Fruit fly (Drosophila melanogaster) whole organism, embryonic: ENCODE measurements around the gene rgn.

Experiments
- BtbVII ChIP-seq: fragments of 200-800 bp; sonication (Bioruptor generic); optimal IDR thresholded peaks from 3 replicates; lab custom pipeline; 2017; ENCODE audit warnings: missing biosample characterization, mild to moderate bottlenecking, missing genetic modification characterization
- CG10147 ChIP-seq: fragments of 200-800 bp; sonication (Bioruptor generic); optimal IDR thresholded peaks from 2 replicates; lab custom pipeline; 2019; ENCODE audit warnings: missing biosample characterization, mild to moderate bottlenecking, missing genetic modification characterization, moderate library complexity
- CG10543 ChIP-seq: fragments of 200-800 bp; sonication (Bioruptor generic); optimal IDR thresholded peaks from 3 replicates; lab custom pipeline; 2017; ENCODE audit warnings: missing biosample characterization, mild to moderate bottlenecking, missing genetic modification characterization, moderate library complexity
- CG10654 ChIP-seq: fragments of 200-800 bp; sonication (Bioruptor generic); optimal IDR thresholded peaks from 2 replicates; lab custom pipeline; 2016; ENCODE audit warnings: missing biosample characterization, missing genetic modification characterization
- CG13424 ChIP-seq: fragments of 200-800 bp; sonication (Bioruptor generic); optimal IDR thresholded peaks from 2 replicates; lab custom pipeline; 2019; ENCODE audit warnings: missing biosample characterization, mild to moderate bottlenecking, missing genetic modification characterization, moderate library complexity
- CG15011 ChIP-seq: fragments of 200-800 bp; sonication (Bioruptor generic); optimal IDR thresholded peaks from 3 replicates; lab custom pipeline; 2018; ENCODE audit warnings: missing biosample characterization, mild to moderate bottlenecking, missing genetic modification characterization
- CG17802 ChIP-seq: fragments of 200-800 bp; sonication (Bioruptor generic); optimal IDR thresholded peaks from 2 replicates; lab custom pipeline; 2018; ENCODE audit warnings: missing biosample characterization, mild to moderate bottlenecking, missing genetic modification characterization, moderate library complexity
- CG18619 ChIP-seq: fragments of 200-800 bp; sonication (Bioruptor generic); optimal IDR thresholded peaks from 3 replicates; lab custom pipeline; 2017; ENCODE audit warnings: missing biosample characterization, mild to moderate bottlenecking, missing genetic modification characterization
- CG18764 ChIP-seq: fragments of 200-800 bp; sonication (Bioruptor generic); optimal IDR thresholded peaks from 3 replicates; lab custom pipeline; 2016; ENCODE audit warnings: missing biosample characterization, missing genetic modification characterization
- CG33213 ChIP-seq: fragments of 200-800 bp; sonication (Bioruptor generic); optimal IDR thresholded peaks from 3 replicates; lab custom pipeline; 2016; ENCODE audit warnings: missing biosample characterization, missing genetic modification characterization
- CG33557 ChIP-seq: fragments of 200-800 bp; sonication (Bioruptor generic); optimal IDR thresholded peaks from 2 replicates; lab custom pipeline; 2019; ENCODE audit warnings: missing biosample characterization, mild to moderate bottlenecking, missing genetic modification characterization, moderate library complexity
- CG34376 ChIP-seq: fragments of 200-800 bp; sonication (Bioruptor generic); optimal IDR thresholded peaks from 2 replicates; lab custom pipeline; 2018; ENCODE audit warnings: missing biosample characterization, mild to moderate bottlenecking, missing genetic modification characterization
- CG5180 ChIP-seq: fragments of 200-800 bp; sonication (Bioruptor generic); optimal IDR thresholded peaks from 3 replicates; lab custom pipeline; 2017; ENCODE audit warnings: missing biosample characterization, missing genetic modification characterization, mild to moderate bottlenecking, moderate library complexity, missing genetic modification reagents
- CG7372 ChIP-seq: fragments of 200-800 bp; sonication (Bioruptor generic); IDR thresholded peaks from 2 replicates; pipeline ENCODE4 v1.3.6; 2022; ENCODE audit warnings: missing biosample characterization, missing genetic modification characterization
- CG8478 ChIP-seq: fragments of >200 bp; optimal IDR thresholded peaks from 2 replicates; lab custom pipeline; 2018
- CG9817 ChIP-seq: fragments of 200-800 bp; sonication (Bioruptor generic); optimal IDR thresholded peaks from 2 replicates; lab custom pipeline; 2018; ENCODE audit warnings: missing biosample characterization, mild to moderate bottlenecking, missing genetic modification characterization, moderate library complexity
- Dll ChIP-seq: fragments of 200-800 bp; sonication (Bioruptor generic); IDR thresholded peaks from 4 replicates; pipeline ENCODE4 v1.3.6; 2022; ENCODE audit warnings: missing biosample characterization, missing genetic modification characterization; ENCODE audit not compliant: partially characterized antibody
- Dp ChIP-seq: fragments of 200-800 bp; sonication (Bioruptor generic); optimal IDR thresholded peaks from 2 replicates; lab custom pipeline; 2018; ENCODE audit warnings: missing biosample characterization, mild to moderate bottlenecking, missing genetic modification characterization, moderate library complexity
- Drgx ChIP-seq: fragments of 200-800 bp; sonication (Bioruptor generic); IDR thresholded peaks from 2 replicates; pipeline ENCODE4 v1.3.6; 2022; ENCODE audit warnings: missing biosample characterization, missing genetic modification characterization
- Elba2 ChIP-seq: fragments of 200-800 bp; sonication (Bioruptor generic); optimal IDR thresholded peaks from 3 replicates; lab custom pipeline; 2016; ENCODE audit warnings: missing biosample characterization, missing genetic modification characterization
- GATAe ChIP-seq: fragments of 200-800 bp; sonication (Bioruptor generic); conservative IDR thresholded peaks from 2 replicates; pipeline ENCODE4 v1.3.6; 2022; ENCODE audit warnings: missing biosample characterization, missing genetic modification characterization
- Gsc ChIP-seq: fragments of 200-800 bp; sonication (Bioruptor generic); IDR thresholded peaks from 2 replicates; pipeline ENCODE4 v1.3.6; 2022; ENCODE audit warnings: missing biosample characterization, missing genetic modification characterization
- Hr39 ChIP-seq: fragments of >200 bp; optimal IDR thresholded peaks from 2 replicates; lab custom pipeline; 2017
- Rfx ChIP-seq: fragments of 200-800 bp; sonication (Bioruptor generic); IDR thresholded peaks from 2 replicates; pipeline ENCODE4 v1.3.6; 2022; ENCODE audit warnings: missing biosample characterization, missing genetic modification characterization
- Scr ChIP-seq: fragments of 200-800 bp; sonication (Bioruptor generic); IDR thresholded peaks from 2 replicates; pipeline ENCODE4 v1.3.6; 2022; ENCODE audit warnings: missing biosample characterization, missing genetic modification characterization; ENCODE audit not compliant: partially characterized antibody
- Sox102F ChIP-seq: fragments of 200-800 bp; sonication (Bioruptor generic); optimal IDR thresholded peaks from 2 replicates; lab custom pipeline; 2018; ENCODE audit warnings: missing biosample characterization, mild to moderate bottlenecking, missing genetic modification characterization, moderate library complexity
- Tbp ChIP-seq: fragments of >200 bp; optimal IDR thresholded peaks from 2 replicates; lab custom pipeline; 2018; ENCODE audit warnings: missing biosample characterization, missing genetic modification characterization
- amos ChIP-seq: fragments of 200-800 bp; sonication (Bioruptor generic); IDR thresholded peaks from 2 replicates; pipeline ENCODE4 v1.3.6; 2022; ENCODE audit warnings: missing biosample characterization, missing genetic modification characterization; ENCODE audit not compliant: partially characterized antibody
- aop ChIP-seq: fragments of 200-800 bp; sonication (Bioruptor generic); IDR thresholded peaks from 2 replicates; pipeline ENCODE4 v1.3.6; 2022; ENCODE audit warnings: missing biosample characterization, missing genetic modification characterization
- cato ChIP-seq: fragments of 200-800 bp; sonication (Bioruptor generic); optimal IDR thresholded peaks from 2 replicates; lab custom pipeline; 2016; ENCODE audit warnings: missing biosample characterization, missing genetic modification characterization, borderline replicate concordance
- chm ChIP-seq: fragments of 200-800 bp; sonication (Bioruptor generic); IDR thresholded peaks from 2 replicates; pipeline ENCODE4 v1.3.6; 2022; ENCODE audit warnings: missing biosample characterization, missing genetic modification characterization
- dpn ChIP-seq, 2 experiments: fragments of 200-800 bp; sonication (Bioruptor generic); optimal IDR thresholded peaks; 3 replicates each; lab custom pipeline; 2016; ENCODE audit warnings: missing biosample characterization in 2 of 2, missing genetic modification characterization in 2 of 2
- esg ChIP-seq: fragments of 200-800 bp; sonication (Bioruptor generic); conservative IDR thresholded peaks from 2 replicates; pipeline ENCODE4 v1.3.6; 2022; ENCODE audit warnings: missing biosample characterization, missing genetic modification characterization
- fd96Cb ChIP-seq: fragments of 200-800 bp; sonication (Bioruptor generic); optimal IDR thresholded peaks from 2 replicates; lab custom pipeline; 2018; ENCODE audit warnings: missing biosample characterization, mild to moderate bottlenecking, missing genetic modification characterization, moderate library complexity
- gce ChIP-seq: fragments of 200-800 bp; sonication (Bioruptor generic); IDR thresholded peaks from 3 replicates; pipeline ENCODE4 v1.3.6; 2022; ENCODE audit warnings: missing biosample characterization, missing genetic modification characterization
- grau ChIP-seq: fragments of 200-800 bp; optimal IDR thresholded peaks from 3 replicates; lab custom pipeline; 2019; ENCODE audit warnings: missing biosample characterization, mild to moderate bottlenecking, missing genetic modification characterization, moderate library complexity
- gsb-n ChIP-seq: fragments of 200-800 bp; sonication (Bioruptor generic); optimal IDR thresholded peaks from 3 replicates; lab custom pipeline; 2018; ENCODE audit warnings: missing biosample characterization, mild to moderate bottlenecking, missing genetic modification characterization
- mam ChIP-seq: fragments of 200-800 bp; sonication (Bioruptor generic); optimal IDR thresholded peaks from 3 replicates; lab custom pipeline; 2016; ENCODE audit warnings: missing biosample characterization, missing genetic modification characterization
- pan ChIP-seq, 4 experiments: fragments of >200 bp in 3 of 4; fragments of 200-800 bp in 1 of 4; sonication (Bioruptor generic) in 1 of 4; optimal IDR thresholded peaks in 3 of 4; IDR thresholded peaks in 1 of 4; 2 replicates each; pipeline versions ENCODE4 v1.3.6 to Lab custom; 2017 to 2022; ENCODE audit warnings: missing biosample characterization in 2 of 4, missing genetic modification characterization in 2 of 4, mixed read lengths in 1 of 4
- peb ChIP-seq: fragments of 200-800 bp; sonication (Bioruptor generic); IDR thresholded peaks from 2 replicates; pipeline ENCODE4 v1.3.6; 2022; ENCODE audit warnings: missing biosample characterization, missing genetic modification characterization
- rib ChIP-seq: fragments of 200-800 bp; sonication (Bioruptor generic); IDR thresholded peaks from 2 replicates; pipeline ENCODE4 v1.3.6; 2022; ENCODE audit warnings: missing biosample characterization, missing genetic modification characterization
- sd ChIP-seq: fragments of 200-800 bp; sonication (Bioruptor generic); optimal IDR thresholded peaks from 3 replicates; lab custom pipeline; 2018; ENCODE audit warnings: missing biosample characterization, mild to moderate bottlenecking, missing genetic modification characterization, moderate library complexity
- sr ChIP-seq: fragments of 200-800 bp; sonication (Bioruptor generic); IDR thresholded peaks from 3 replicates; pipeline ENCODE4 v1.3.6; 2022; ENCODE audit warnings: missing biosample characterization, missing genetic modification characterization
- unc-4 ChIP-seq: fragments of 200-800 bp; sonication (Bioruptor generic); IDR thresholded peaks from 2 replicates; pipeline ENCODE4 v1.3.6; 2022; ENCODE audit warnings: missing biosample characterization, missing genetic modification characterization; ENCODE audit not compliant: partially characterized antibody
- unpg ChIP-seq: fragments of 200-800 bp; sonication (Bioruptor generic); optimal IDR thresholded peaks from 3 replicates; lab custom pipeline; 2018; ENCODE audit warnings: missing biosample characterization, mild to moderate bottlenecking, missing genetic modification characterization, moderate library complexity
- vfl ChIP-seq: fragments of 200-800 bp; sonication (Bioruptor generic); optimal IDR thresholded peaks from 2 replicates; lab custom pipeline; 2016; ENCODE audit warnings: missing biosample characterization, missing genetic modification characterization
- wek ChIP-seq: fragments of 200-800 bp; sonication (Bioruptor generic); optimal IDR thresholded peaks from 3 replicates; lab custom pipeline; 2018; ENCODE audit warnings: missing biosample characterization, mild to moderate bottlenecking, missing genetic modification characterization, moderate library complexity
- zen2 ChIP-seq: fragments of 200-800 bp; sonication (Bioruptor generic); IDR thresholded peaks from 3 replicates; pipeline ENCODE4 v1.3.6; 2022; ENCODE audit warnings: missing biosample characterization, missing genetic modification characterization; ENCODE audit not compliant: partially characterized antibody
- zfh1 ChIP-seq: fragments of 200-800 bp; sonication (Bioruptor generic); IDR thresholded peaks from 3 replicates; pipeline ENCODE4 v1.3.6; 2022; ENCODE audit warnings: missing biosample characterization, missing genetic modification characterization

The rgn gene

dm6 chr3L:21417884-21418536 lies 35.7 kb downstream of the rgn start (continued):
- TF ChIP-seq CG10147, result peak; percentile 74
- no peak for TF ChIP-seq pan (optimal IDR thresholded peaks at IDR 0.05; lab: Kevin White, UChicago)
- peak in 1 of 2 experiments; percentile 66 for TF ChIP-seq pan (GFP tag; optimal IDR thresholded peaks at IDR 0.05 in 1 of 2, IDR thresholded peaks at IDR 0.05 in 1 of 2)
- TF ChIP-seq aop, result no peak
- TF ChIP-seq unc-4 (GFP tag; lab: Robert Waterston, UW), result no peak
- peak; percentile 57 for TF ChIP-seq BtbVII (GFP tag; lab: Kevin White, UChicago)
- peak; percentile 61 for TF ChIP-seq CG18619
- peak; percentile 75 for TF ChIP-seq Sox102F (GFP tag; lab: Kevin White, UChicago)
- TF ChIP-seq zen2, result no peak
- TF ChIP-seq chm (GFP tag; lab: Robert Waterston, UW), result no peak
- TF ChIP-seq Gsc (GFP tag; lab: Robert Waterston, UW), result no peak
- no peak for TF ChIP-seq wek (GFP tag; lab: Kevin White, UChicago)
- no peak for TF ChIP-seq CG34376 (GFP tag; lab: Kevin White, UChicago)
- no peak for TF ChIP-seq rib (GFP tag; lab: Robert Waterston, UW)
- TF ChIP-seq Tbp (GFP tag; lab: Kevin White, UChicago), result no peak
- peak; percentile 67 for TF ChIP-seq CG13424
- no peak for TF ChIP-seq peb (GFP tag; lab: Robert Waterston, UW)
- TF ChIP-seq Drgx (GFP tag; lab: Robert Waterston, UW), result peak; percentile 46; the same call in 1 of the 2 replicates
- no peak for TF ChIP-seq Elba2 (GFP tag; lab: Kevin White, UChicago)
- no peak for TF ChIP-seq grau (tag; lab: Kevin White, UChicago)
- 0 out of 2 replicates have a peak, but pooled peaks have one; percentile 21 for TF ChIP-seq CG7372 (GFP tag; lab: Robert Waterston, UW)
- TF ChIP-seq sr (GFP tag; lab: Robert Waterston, UW), result no peak
- TF ChIP-seq CG10654 (GFP tag; lab: Kevin White, UChicago), result peak; percentile 23
- peak; percentile 4 for TF ChIP-seq mam (GFP tag; lab: Kevin White, UChicago)
- no peak for TF ChIP-seq Hr39 (lab: Kevin White, UChicago)
- no peak for TF ChIP-seq CG33213 (GFP tag; lab: Kevin White, UChicago)
- TF ChIP-seq CG15011 (GFP tag; lab: Kevin White, UChicago), result peak; percentile 45
- peak; percentile 63 for TF ChIP-seq CG10543 (GFP tag; lab: Kevin White, UChicago)
- TF ChIP-seq Rfx, result peak; percentile 48; the same call in 1 of the 2 replicates
- no peak for TF ChIP-seq CG17802
- no peak for TF ChIP-seq unpg (GFP tag; lab: Kevin White, UChicago)
- no peak for TF ChIP-seq Scr (GFP tag; lab: Robert Waterston, UW)
- TF ChIP-seq cato, result peak; percentile 13
- peak; percentile 49 for TF ChIP-seq fd96Cb (tag; lab: Kevin White, UChicago)
- no peak for TF ChIP-seq GATAe (GFP tag; lab: Robert Waterston, UW)
- TF ChIP-seq zfh1 (GFP tag; lab: Robert Waterston, UW), result 0 out of 3 replicates have a peak, but pooled peaks have one; percentile 16
- TF ChIP-seq sd (tag; lab: Kevin White, UChicago), result peak; percentile 79
- no peak for TF ChIP-seq gsb-n (tag; lab: Kevin White, UChicago)
- no peak for TF ChIP-seq vfl (GFP tag; lab: Kevin White, UChicago)
- no peak for TF ChIP-seq CG18764 (GFP tag; lab: Kevin White, UChicago)
- TF ChIP-seq CG9817, result peak; percentile 18
- TF ChIP-seq Dp, result no peak
- peak; percentile 1 for TF ChIP-seq CG5180
- peak; percentile 43 for TF ChIP-seq esg
- TF ChIP-seq Dll (GFP tag; lab: Robert Waterston, UW), result no peak
- no peak for TF ChIP-seq CG33557 (GFP tag; lab: Kevin White, UChicago)
- TF ChIP-seq CG8478 (lab: Kevin White, UChicago), result no peak
- TF ChIP-seq dpn (GFP tag; optimal IDR thresholded peaks at IDR 0.05; lab: Kevin White, UChicago), result peak; percentile 17 to 52
- no peak for TF ChIP-seq amos (GFP tag; lab: Robert Waterston, UW)
- no peak for TF ChIP-seq gce (GFP tag; lab: Robert Waterston, UW)
